Worm (Caenorhabditis elegans): ENCODE measurements around the gene K09C4.1.

The K09C4.1 gene

DNA sequence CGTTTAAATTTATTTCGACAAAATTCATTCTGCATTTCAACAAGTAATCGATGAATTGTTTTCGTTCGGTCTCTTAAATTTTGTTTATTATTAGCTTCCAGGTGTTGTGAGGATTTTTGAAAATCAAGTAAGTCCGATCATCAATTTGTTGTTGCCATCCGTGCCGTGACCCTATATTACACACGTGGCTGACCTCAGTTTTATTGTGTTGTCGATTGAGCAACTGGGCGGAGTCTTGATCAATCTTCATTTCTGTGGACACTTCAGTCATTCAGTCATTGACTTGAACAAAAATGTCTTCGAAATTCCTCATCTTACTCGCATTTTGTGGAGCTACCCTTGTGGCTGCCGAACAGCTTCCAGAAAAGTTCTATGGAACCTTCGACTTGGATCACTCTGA is 38.2 kb upstream of the K09C4.1 start, which contains the start of gene lbp-2:
lbp-2 (plus strand) TSS at position 102 of the 400 bp plus-strand sequence.
- TF ChIP-seq lin-35 (GFP tag; optimal IDR thresholded peaks at IDR 0.05) (no peak), nhr-76 (tag; optimal IDR thresholded peaks at IDR 0.05) (no peak), lin-39 (tag; optimal IDR thresholded peaks at IDR 0.05) (peak; percentile 19), nhr-71 (tag; optimal IDR thresholded peaks at IDR 0.05) (peak; percentile 30), tlp-1 (tag; optimal IDR thresholded peaks at IDR 0.05) (no peak), fkh-10 (GFP tag; optimal IDR thresholded peaks at IDR 0.05) (no peak), hlh-17 (GFP tag; optimal IDR thresholded peaks at IDR 0.05; ENCODE audit: borderline replicate concordance) (no peak), rnt-1 (tag; optimal IDR thresholded peaks at IDR 0.05) (peak; percentile 57), mdl-1 (tag; optimal IDR thresholded peaks at IDR 0.05) (peak in 1 of 2 experiments; percentile 21), lin-13 (GFP tag; optimal IDR thresholded peaks at IDR 0.05) (no peak), nhr-77 (tag; optimal IDR thresholded peaks at IDR 0.05) (no peak), snu-23 (GFP tag; optimal IDR thresholded peaks at IDR 0.05) (peak; percentile 6), ets-5 (GFP tag; IDR thresholded peaks at IDR 0.05) (no peak), mef-2 (tag; optimal IDR thresholded peaks at IDR 0.05) (no peak)

DNA sequence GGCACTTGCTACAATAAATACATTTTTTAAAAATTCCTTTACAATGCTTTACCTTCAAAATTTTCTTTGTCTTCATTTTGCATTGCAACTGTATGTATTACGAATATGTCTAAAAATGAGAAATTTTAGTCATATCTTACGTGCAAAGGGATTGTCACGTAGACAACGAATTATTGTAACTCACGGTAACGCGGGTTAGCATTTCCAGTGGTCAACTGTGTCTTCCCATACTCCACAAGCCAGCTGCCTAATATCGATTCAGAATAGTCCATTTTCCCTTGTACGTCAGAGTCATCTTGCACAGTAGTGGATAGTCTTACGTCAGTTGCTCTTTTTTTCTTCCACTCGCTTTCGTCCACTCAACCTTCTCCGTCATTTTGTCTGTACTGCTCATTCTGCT is 36.1 kb upstream of the K09C4.1 start, which contains the start of gene fbxb-71:
fbxb-71 (plus strand) TSS at position 301 of the 400 bp plus-strand sequence.
- no peak for TF ChIP-seq pag-3 (tag; optimal IDR thresholded peaks at IDR 0.05; ENCODE audit: borderline replicate concordance, insufficient read depth)
- TF ChIP-seq dsc-1 (tag; optimal IDR thresholded peaks at IDR 0.05), result no peak
- no peak for TF ChIP-seq elt-2 (tag; optimal IDR thresholded peaks at IDR 0.05)
- no peak for TF ChIP-seq ceh-82 (tag; optimal IDR thresholded peaks at IDR 0.05)
- no peak for TF ChIP-seq F16B12.6 (tag; optimal IDR thresholded peaks at IDR 0.05)
- no peak for TF ChIP-seq rnt-1 (tag; optimal IDR thresholded peaks at IDR 0.05)
- no peak for TF ChIP-seq pqm-1 (tag; optimal IDR thresholded peaks at IDR 0.05)
- TF ChIP-seq nhr-90 (tag; optimal IDR thresholded peaks at IDR 0.05; ENCODE audit: poor library complexity), result no peak
- TF ChIP-seq nhr-20 (tag; optimal IDR thresholded peaks at IDR 0.05), result no peak
- no peak for TF ChIP-seq nhr-19 (GFP tag; conservative IDR thresholded peaks at IDR 0.05)
- TF ChIP-seq sox-4 (tag; optimal IDR thresholded peaks at IDR 0.05), result no peak

DNA sequence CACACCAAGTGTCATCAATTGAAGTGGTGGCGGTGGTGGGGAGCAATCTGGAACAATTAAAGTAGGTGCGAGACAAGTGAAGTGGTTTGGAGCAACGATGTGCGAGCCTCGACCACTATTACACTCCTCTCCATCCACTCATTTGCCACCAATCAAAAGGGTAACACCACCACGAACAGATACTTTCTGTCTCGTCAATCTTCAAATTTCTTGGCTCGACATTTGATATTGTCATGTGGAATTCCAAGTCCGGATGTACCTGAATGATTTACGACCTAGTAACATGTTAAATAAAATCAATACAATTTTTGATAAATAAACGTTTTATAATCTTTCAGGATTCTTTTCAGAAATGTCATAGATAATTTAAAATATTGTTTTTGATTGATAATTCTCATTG is 27.9 kb upstream of the K09C4.1 start, which contains the start of gene sul-1:
sul-1 (minus strand) TSS at position 101 of the 400 bp plus-strand sequence.
- no peak for TF ChIP-seq C04F5.9 (tag; optimal IDR thresholded peaks at IDR 0.05)
- TF ChIP-seq F16B12.6 (tag; optimal IDR thresholded peaks at IDR 0.05), result no peak
- TF ChIP-seq ceh-8 (GFP tag; optimal IDR thresholded peaks at IDR 0.05), result no peak
- TF ChIP-seq nhr-71 (tag; optimal IDR thresholded peaks at IDR 0.05), result no peak
- TF ChIP-seq rnt-1 (tag; optimal IDR thresholded peaks at IDR 0.05), result peak; percentile 17

DNA sequence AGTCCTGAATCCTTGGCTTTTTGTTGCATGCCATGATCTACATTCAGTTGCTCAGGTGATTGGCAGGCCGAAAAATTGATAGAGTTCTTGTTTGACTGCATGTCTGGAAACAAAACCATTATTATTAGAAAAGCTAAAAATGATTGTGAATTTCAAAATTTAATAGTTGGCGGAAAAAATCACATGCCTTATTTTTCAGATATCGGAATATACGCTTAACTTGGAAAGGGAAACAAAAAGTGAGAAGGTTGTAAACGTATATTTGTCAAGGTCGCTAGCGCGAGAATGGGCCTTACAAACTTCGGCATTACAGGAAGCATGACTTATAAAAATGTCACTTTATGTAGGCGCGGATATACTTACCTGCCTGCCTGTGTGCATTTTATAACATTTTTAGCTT is 27.0 kb upstream of the K09C4.1 start, which contains the start of gene K09C4.9:
K09C4.9 (minus strand) TSS at position 101 of the 400 bp plus-strand sequence.
- TF ChIP-seq nhr-77 (tag; optimal IDR thresholded peaks at IDR 0.05) (no peak), isw-1 (GFP tag; IDR thresholded peaks at IDR 0.05) (no peak), ztf-4 (tag; optimal IDR thresholded peaks at IDR 0.05) (no peak), nhr-237 (tag; optimal IDR thresholded peaks at IDR 0.05) (no peak), nhr-90 (tag; optimal IDR thresholded peaks at IDR 0.05; ENCODE audit: poor library complexity) (no peak), sox-4 (tag; optimal IDR thresholded peaks at IDR 0.05) (no peak), snpc-4 (tag; optimal IDR thresholded peaks at IDR 0.05) (no peak), nhr-11 (tag; optimal IDR thresholded peaks at IDR 0.05) (no peak), aly-2 (tag; optimal IDR thresholded peaks at IDR 0.05) (no peak), egl-13 (tag; optimal IDR thresholded peaks at IDR 0.05) (no peak), lin-13 (GFP tag; optimal IDR thresholded peaks at IDR 0.05) (no peak), ceh-82 (tag; optimal IDR thresholded peaks at IDR 0.05) (no peak), ceh-90 (tag; optimal IDR thresholded peaks at IDR 0.05) (no peak), blmp-1 (tag; optimal IDR thresholded peaks at IDR 0.05) (no peak)
